Worm (Caenorhabditis elegans): Measurements from ENCODE around the gene ZK795.3.

- TF ChIP-seq mdl-1 (tag; optimal IDR thresholded peaks at IDR 0.05) (no peak), unc-62 (GFP tag; optimal IDR thresholded peaks at IDR 0.05) (no peak), ztf-4 (tag; optimal IDR thresholded peaks at IDR 0.05) (no peak), fos-1 (tag; optimal IDR thresholded peaks at IDR 0.05) (no peak), lin-39 (tag; optimal IDR thresholded peaks at IDR 0.05) (no peak), aly-2 (tag; optimal IDR thresholded peaks at IDR 0.05) (no peak)
Measured at ce11 chrIV:12545902-12546301, 13.3 kb upstream of the ZK795.3 start.

Measured in whole organism, L1 larva.